Worm (Caenorhabditis elegans) whole organism, young adult: ENCODE measurements around the gene Y49E10.21.

Experiments used
- F22D6.2 ChIP-seq: sonication (generic microtip); optimal IDR thresholded peaks from 2 replicates; lab custom pipeline; 2016; ENCODE audit warnings: mild to moderate bottlenecking, missing genetic modification characterization, missing compliant biosample characterization
- K11D2.4 ChIP-seq: fragments of 200-800 bp; sonication (Bioruptor generic); IDR thresholded peaks from 2 replicates; pipeline ENCODE4 v1.3.6; 2022; ENCODE audit warnings: missing genetic modification reagents, missing genetic modification characterization, missing compliant biosample characterization
- Y53G8AR.9 ChIP-seq: fragments of 200-800 bp; sonication (Bioruptor generic); conservative IDR thresholded peaks from 2 replicates; pipeline ENCODE4 v1.3.6; 2022; ENCODE audit warnings: missing genetic modification reagents, missing genetic modification characterization, missing compliant biosample characterization
- Y95B8A.8 ChIP-seq: fragments of 200-800 bp; sonication (Bioruptor generic); IDR thresholded peaks from 2 replicates; pipeline ENCODE4 v1.3.6; 2022; ENCODE audit warnings: missing genetic modification reagents, missing genetic modification characterization, missing compliant biosample characterization
- ZK185.1 ChIP-seq: sonication (generic microtip); optimal IDR thresholded peaks from 2 replicates; lab custom pipeline; 2016; ENCODE audit warnings: mild to moderate bottlenecking, missing genetic modification characterization, missing compliant biosample characterization; ENCODE audit not compliant: poor library complexity, severe bottlenecking
- ama-1 ChIP-seq, 3 experiments: fragments of 150-350 bp in 1 of 3; sonication (generic microtip) in 2 of 3; optimal IDR thresholded peaks; 2 replicates each; lab custom pipeline; 2014 to 2018; ENCODE audit warnings: missing biosample characterization in 2 of 3, missing genetic modification characterization in 2 of 3, missing genetic modification reagents in 2 of 3
- aptf-2 ChIP-seq: fragments of 200-800 bp; sonication (Bioruptor generic); conservative IDR thresholded peaks from 2 replicates; pipeline ENCODE4 v1.3.6; 2022; ENCODE audit warnings: missing genetic modification reagents, missing genetic modification characterization, missing compliant biosample characterization
- atf-7 ChIP-seq: sonication (generic microtip); optimal IDR thresholded peaks from 2 replicates; lab custom pipeline; 2017; ENCODE audit warnings: mild to moderate bottlenecking, missing genetic modification characterization, missing compliant biosample characterization
- athp-1 ChIP-seq: sonication (generic microtip); optimal IDR thresholded peaks from 2 replicates; lab custom pipeline; 2017; ENCODE audit warnings: mild to moderate bottlenecking, missing genetic modification characterization, missing compliant biosample characterization
- attf-3 ChIP-seq: fragments of 200-800 bp; sonication (Bioruptor generic); conservative IDR thresholded peaks from 2 replicates; pipeline ENCODE4 v1.3.6; 2022; ENCODE audit warnings: missing genetic modification reagents, missing genetic modification characterization, missing compliant biosample characterization
- ceh-27 ChIP-seq: fragments of 200-800 bp; sonication (Bioruptor generic); optimal IDR thresholded peaks from 2 replicates; lab custom pipeline; 2018; ENCODE audit warnings: mild to moderate bottlenecking, missing genetic modification characterization, moderate library complexity, missing compliant biosample characterization
- ceh-40 ChIP-seq: fragments of 200-800 bp; sonication (Bioruptor generic); IDR thresholded peaks from 2 replicates; pipeline ENCODE4 v1.3.6; 2022; ENCODE audit warnings: missing genetic modification characterization, missing compliant biosample characterization
- dpff-1 ChIP-seq: sonication (generic microtip); optimal IDR thresholded peaks from 2 replicates; lab custom pipeline; 2017; ENCODE audit warnings: mild to moderate bottlenecking, missing genetic modification characterization, missing compliant biosample characterization
- efl-1 ChIP-seq: fragments of 150-350 bp; optimal IDR thresholded peaks from 2 replicates; lab custom pipeline; 2014; ENCODE audit warnings: missing biosample characterization, missing genetic modification reagents, missing genetic modification characterization
- egrh-3 ChIP-seq: fragments of 200-800 bp; sonication (Bioruptor generic); IDR thresholded peaks from 2 replicates; pipeline ENCODE4 v1.3.6; 2022; ENCODE audit warnings: missing genetic modification reagents, missing genetic modification characterization, missing compliant biosample characterization
- ekl-4 ChIP-seq: fragments of 200-800 bp; sonication (Bioruptor generic); IDR thresholded peaks from 2 replicates; pipeline ENCODE4 v1.3.6; 2022; ENCODE audit warnings: missing genetic modification reagents, missing genetic modification characterization, missing compliant biosample characterization
- fkh-3 ChIP-seq: sonication (generic microtip); optimal IDR thresholded peaks from 2 replicates; lab custom pipeline; 2016; ENCODE audit warnings: mild to moderate bottlenecking, missing genetic modification characterization, missing compliant biosample characterization
- gei-17 ChIP-seq: fragments of 200-800 bp; sonication (Bioruptor generic); optimal IDR thresholded peaks from 2 replicates; lab custom pipeline; 2018; ENCODE audit warnings: mild to moderate bottlenecking, missing genetic modification characterization, missing compliant biosample characterization
- hmg-1.2 ChIP-seq: fragments of 200-800 bp; sonication (Bioruptor generic); IDR thresholded peaks from 2 replicates; pipeline ENCODE4 v1.3.6; 2022; ENCODE audit warnings: missing genetic modification reagents, missing genetic modification characterization, missing compliant biosample characterization
- hmg-20 ChIP-seq: fragments of 200-800 bp; sonication (Bioruptor generic); IDR thresholded peaks from 2 replicates; pipeline ENCODE4 v1.3.6; 2022; ENCODE audit warnings: missing genetic modification reagents, missing genetic modification characterization, missing compliant biosample characterization
- let-526 ChIP-seq: fragments of 200-800 bp; sonication (Bioruptor generic); IDR thresholded peaks from 2 replicates; pipeline ENCODE4 v1.3.6; 2022; ENCODE audit warnings: missing genetic modification reagents, missing genetic modification characterization, missing compliant biosample characterization
- let-607 ChIP-seq, 2 experiments: fragments of 200-800 bp in 1 of 2; sonication (Bioruptor generic) in 1 of 2; sonication (generic microtip) in 1 of 2; optimal IDR thresholded peaks; 2 replicates each; lab custom pipeline; 2016 to 2018; ENCODE audit warnings: mild to moderate bottlenecking in 2 of 2, missing compliant biosample characterization in 2 of 2, missing genetic modification characterization in 2 of 2, moderate library complexity in 2 of 2, missing genotype in 1 of 2
- lin-35 ChIP-seq, 3 experiments: fragments of 150-350 bp in 2 of 3; sonication (generic microtip) in 1 of 3; optimal IDR thresholded peaks; 2 replicates each; lab custom pipeline; 2014 to 2018; ENCODE audit warnings: missing biosample characterization in 3 of 3, missing genetic modification characterization in 3 of 3, missing genetic modification reagents in 3 of 3
- lin-40 ChIP-seq: sonication (generic microtip); optimal IDR thresholded peaks from 2 replicates; lab custom pipeline; 2016; ENCODE audit warnings: missing genetic modification characterization, mild to moderate bottlenecking, missing compliant biosample characterization, missing genotype, missing genetic modification reagents
- nfyb-1 ChIP-seq: fragments of 200-800 bp; sonication (Bioruptor generic); IDR thresholded peaks from 2 replicates; pipeline ENCODE4 v1.3.6; 2022; ENCODE audit warnings: missing genetic modification reagents, missing genetic modification characterization, missing compliant biosample characterization
- nhr-27 ChIP-seq: fragments of 200-800 bp; sonication (Bioruptor generic); optimal IDR thresholded peaks from 2 replicates; lab custom pipeline; 2018; ENCODE audit warnings: mild to moderate bottlenecking, missing genetic modification characterization, moderate library complexity, missing compliant biosample characterization
- nhr-90 ChIP-seq: sonication (generic microtip); optimal IDR thresholded peaks from 2 replicates; lab custom pipeline; 2016; ENCODE audit warnings: missing genotype, mild to moderate bottlenecking, missing genetic modification characterization, missing compliant biosample characterization
- sdz-38 ChIP-seq: sonication (generic microtip); optimal IDR thresholded peaks from 2 replicates; lab custom pipeline; 2016; ENCODE audit warnings: missing genotype, missing genetic modification characterization, missing compliant biosample characterization
- sea-2 ChIP-seq: fragments of 200-800 bp; sonication (Bioruptor generic); IDR thresholded peaks from 2 replicates; pipeline ENCODE4 v1.3.6; 2022; ENCODE audit warnings: missing genetic modification characterization, missing compliant biosample characterization
- snpc-3.4 ChIP-seq: sonication (generic microtip); optimal IDR thresholded peaks from 2 replicates; lab custom pipeline; 2017; ENCODE audit warnings: missing genetic modification characterization, mild to moderate bottlenecking, missing compliant biosample characterization, antibody characterized with exemption, moderate library complexity, missing genotype, missing genetic modification reagents
- tbp1 ChIP-seq: fragments of 200-800 bp; sonication (Bioruptor generic); optimal IDR thresholded peaks from 2 replicates; lab custom pipeline; 2018; ENCODE audit warnings: mild to moderate bottlenecking, missing genetic modification characterization, missing compliant biosample characterization
- ztf-22 ChIP-seq: fragments of 200-800 bp; sonication (Bioruptor generic); optimal IDR thresholded peaks from 2 replicates; lab custom pipeline; 2018; ENCODE audit warnings: mild to moderate bottlenecking, missing genetic modification characterization, moderate library complexity, missing compliant biosample characterization

Gene Y49E10.21

DNA sequence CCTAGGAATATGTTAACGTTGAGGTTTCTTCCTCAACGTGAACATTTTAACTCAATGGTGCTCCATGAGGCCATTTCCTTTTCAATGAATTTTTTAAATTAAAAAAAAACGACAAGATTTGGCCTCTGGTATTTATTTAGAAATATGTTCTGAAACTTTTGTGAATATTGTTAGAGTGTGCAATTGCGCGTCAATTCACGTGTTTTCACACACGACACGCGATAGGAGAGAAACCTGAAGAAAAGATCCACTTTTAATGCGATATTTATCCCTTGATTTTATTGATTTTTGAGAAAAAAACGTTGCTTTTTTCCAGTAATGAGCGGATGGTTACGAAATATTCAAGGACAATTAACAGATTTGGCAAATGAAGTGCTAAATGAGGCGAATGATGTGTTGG is 41.8 kb downstream of the Y49E10.21 start, which contains the start of gene sql-1 (continued):
- no peak for TF ChIP-seq ztf-22 (GFP tag; lab: Kevin White, UChicago)
- peak; percentile 83 for TF ChIP-seq Y53G8AR.9 (GFP tag; lab: Robert Waterston, UW)
- no peak for TF ChIP-seq hmg-20 (GFP tag; lab: Robert Waterston, UW)
- no peak for TF ChIP-seq let-607 (tag; optimal IDR thresholded peaks at IDR 0.05; lab: Kevin White, UChicago)
- TF ChIP-seq nfyb-1 (GFP tag; lab: Robert Waterston, UW): 0 out of 2 replicates have a peak, but pooled peaks have one; percentile 8
- TF ChIP-seq nhr-90 (tag; lab: Kevin White, UChicago): no peak
- peak; percentile 70 for TF ChIP-seq snpc-3.4 (tag; lab: Kevin White, UChicago)
- no peak for TF ChIP-seq lin-40 (tag; lab: Kevin White, UChicago)
- peak; percentile 74 for TF ChIP-seq fkh-3 (tag; lab: Kevin White, UChicago)
- TF ChIP-seq ekl-4 (GFP tag; lab: Robert Waterston, UW): no peak; the same call in 1 of the 2 replicates
- TF ChIP-seq egrh-3 (GFP tag; lab: Robert Waterston, UW): no peak
- TF ChIP-seq gei-17 (GFP tag; lab: Kevin White, UChicago): no peak
- no peak for TF ChIP-seq let-526 (GFP tag; lab: Robert Waterston, UW)
- TF ChIP-seq K11D2.4: no peak
- no peak for TF ChIP-seq attf-3
- TF ChIP-seq atf-7: no peak
- peak; percentile 35 for TF ChIP-seq tbp1 (GFP tag; lab: Kevin White, UChicago)
- no peak for TF ChIP-seq efl-1 (GFP tag; lab: Kevin White, UChicago)

DNA sequence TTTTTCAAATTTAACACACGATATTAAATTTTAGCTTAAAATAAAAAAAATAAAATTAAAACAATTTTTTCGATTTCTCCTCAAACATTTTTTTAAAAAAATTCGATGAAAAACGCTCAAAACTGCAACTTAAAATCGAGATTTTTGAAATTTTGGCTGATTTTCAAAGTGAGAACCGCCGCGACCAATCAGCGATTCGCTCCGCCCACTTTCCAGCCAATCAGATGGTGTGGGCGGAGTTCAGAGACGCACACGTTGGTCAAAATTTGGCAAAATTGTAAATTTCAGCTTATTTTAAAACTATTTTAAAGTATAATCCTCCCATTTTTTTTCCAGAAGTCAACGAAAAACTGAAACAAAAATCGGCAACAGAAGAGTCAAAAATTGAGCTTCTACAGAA is 53.1 kb downstream of the Y49E10.21 start:
- TF ChIP-seq dpff-1: no peak
- no peak for TF ChIP-seq ZK185.1 (tag; lab: Kevin White, UChicago)
- TF ChIP-seq Y95B8A.8 (GFP tag; lab: Robert Waterston, UW): no peak
- TF ChIP-seq aptf-2 (GFP tag; lab: Robert Waterston, UW): no peak
- no peak for TF ChIP-seq ceh-40 (GFP tag; lab: Robert Waterston, UW)
- TF ChIP-seq hmg-1.2 (GFP tag; lab: Robert Waterston, UW): no peak
- no peak for TF ChIP-seq nhr-27 (tag; lab: Kevin White, UChicago)
- no peak for TF ChIP-seq atf-7
- TF ChIP-seq ceh-27 (GFP tag; lab: Kevin White, UChicago): no peak
- TF ChIP-seq lin-35 (GFP tag; optimal IDR thresholded peaks at IDR 0.05; lab: Kevin White, UChicago): no peak
- TF ChIP-seq sdz-38 (tag; lab: Kevin White, UChicago): no peak
- TF ChIP-seq ekl-4 (GFP tag; lab: Robert Waterston, UW): no peak
- TF ChIP-seq athp-1 (tag; lab: Kevin White, UChicago): no peak
- no peak for TF ChIP-seq F22D6.2 (tag; lab: Kevin White, UChicago)
- TF ChIP-seq sea-2 (GFP tag; lab: Robert Waterston, UW): no peak
- TF ChIP-seq nfyb-1 (GFP tag; lab: Robert Waterston, UW): no peak
- TF ChIP-seq ama-1 (optimal IDR thresholded peaks at IDR 0.05; lab: Kevin White, UChicago): no peak
- TF ChIP-seq ama-1 (GFP tag; optimal IDR thresholded peaks at IDR 0.05; lab: Kevin White, UChicago): no peak
